Fruit fly (Drosophila melanogaster) whole organism, wandering third instar larva: Measurements from ENCODE around the gene CG11345.

Source experiments
- Dfd ChIP-seq: fragments of >200 bp; optimal IDR thresholded peaks from 2 replicates; lab custom pipeline; 2017; ENCODE audit warnings: missing biosample characterization, missing genetic modification characterization
- GATAd ChIP-seq: sonication (Bioruptor generic); optimal IDR thresholded peaks from 2 replicates; lab custom pipeline; 2016; ENCODE audit warnings: missing biosample characterization, missing genetic modification characterization
- Hr78 ChIP-seq: fragments of >200 bp; optimal IDR thresholded peaks from 2 replicates; lab custom pipeline; 2017; ENCODE audit warnings: missing biosample characterization, missing genetic modification characterization
- Myc ChIP-seq: fragments of >200 bp; optimal IDR thresholded peaks from 2 replicates; lab custom pipeline; 2017
- OdsH ChIP-seq: fragments of 200-800 bp; sonication (Bioruptor generic); optimal IDR thresholded peaks from 2 replicates; lab custom pipeline; 2016; ENCODE audit warnings: missing biosample characterization, mild to moderate bottlenecking, missing genetic modification characterization
- brk ChIP-seq: fragments of 200-800 bp; sonication (Bioruptor generic); optimal IDR thresholded peaks from 2 replicates; lab custom pipeline; 2016; ENCODE audit warnings: missing biosample characterization, mild to moderate bottlenecking, missing genetic modification characterization
- dmrt93B ChIP-seq: fragments of 200-800 bp; sonication (Bioruptor generic); optimal IDR thresholded peaks from 2 replicates; lab custom pipeline; 2018; ENCODE audit warnings: missing biosample characterization, mild to moderate bottlenecking, missing genetic modification characterization
- dsf ChIP-seq: sonication (Bioruptor generic); optimal IDR thresholded peaks from 2 replicates; lab custom pipeline; 2016; ENCODE audit warnings: missing biosample characterization, missing genetic modification characterization, borderline replicate concordance
- fru ChIP-seq: fragments of 200-800 bp; sonication (Bioruptor generic); optimal IDR thresholded peaks from 3 replicates; lab custom pipeline; 2016; ENCODE audit warnings: missing biosample characterization, mild to moderate bottlenecking, missing genetic modification characterization
- pan ChIP-seq: fragments of >200 bp; optimal IDR thresholded peaks from 2 replicates; lab custom pipeline; 2017
- psq ChIP-seq: fragments of 200-800 bp; sonication (Bioruptor generic); optimal IDR thresholded peaks from 3 replicates; lab custom pipeline; 2017; ENCODE audit warnings: missing biosample characterization, mild to moderate bottlenecking, missing genetic modification characterization, moderate library complexity
- sv ChIP-seq: fragments of 200-800 bp; sonication (Bioruptor generic); optimal IDR thresholded peaks from 3 replicates; lab custom pipeline; 2016; ENCODE audit warnings: missing biosample characterization, missing genetic modification characterization
- usp ChIP-seq: fragments of >200 bp; optimal IDR thresholded peaks from 2 replicates; lab custom pipeline; 2017; ENCODE audit warnings: missing biosample characterization, missing genetic modification characterization

dm6 chr3L:4494603-4495002, 36.6 kb upstream of the CG11345 start:
- no peak for TF ChIP-seq usp (GFP tag; lab: Kevin White, UChicago)
- peak; percentile 74 for TF ChIP-seq psq (GFP tag; lab: Kevin White, UChicago)
- TF ChIP-seq pan (lab: Kevin White, UChicago) = no peak
- no peak for TF ChIP-seq GATAd (GFP tag; lab: Kevin White, UChicago)
- peak; percentile 71 for TF ChIP-seq fru (GFP tag; lab: Kevin White, UChicago)
- no peak for TF ChIP-seq Hr78 (GFP tag; lab: Kevin White, UChicago)
- TF ChIP-seq dmrt93B (GFP tag; lab: Kevin White, UChicago) = peak; percentile 48
- no peak for TF ChIP-seq Myc (lab: Kevin White, UChicago)
- peak; percentile 70 for TF ChIP-seq brk
- no peak for TF ChIP-seq dsf (GFP tag; lab: Kevin White, UChicago)
- TF ChIP-seq OdsH = peak; percentile 74
- TF ChIP-seq Dfd (GFP tag; lab: Kevin White, UChicago) = no peak
- no peak for TF ChIP-seq sv (GFP tag; lab: Kevin White, UChicago)
